Fruit fly (Drosophila melanogaster) whole organism, larva: ENCODE results near the gene CG5535.
"Not testable (repeated sequence)": the region's sequence is repeated elsewhere in the genome, so short reads cannot be mapped to it uniquely, and the experiment has no call there.

Experiments
- noc ChIP-seq: fragments of 200-800 bp; sonication (Bioruptor generic); optimal IDR thresholded peaks from 3 replicates; lab custom pipeline; 2019; ENCODE audit warnings: missing biosample characterization, mild to moderate bottlenecking, missing genetic modification characterization, moderate library complexity

CG5535 gene

DNA sequence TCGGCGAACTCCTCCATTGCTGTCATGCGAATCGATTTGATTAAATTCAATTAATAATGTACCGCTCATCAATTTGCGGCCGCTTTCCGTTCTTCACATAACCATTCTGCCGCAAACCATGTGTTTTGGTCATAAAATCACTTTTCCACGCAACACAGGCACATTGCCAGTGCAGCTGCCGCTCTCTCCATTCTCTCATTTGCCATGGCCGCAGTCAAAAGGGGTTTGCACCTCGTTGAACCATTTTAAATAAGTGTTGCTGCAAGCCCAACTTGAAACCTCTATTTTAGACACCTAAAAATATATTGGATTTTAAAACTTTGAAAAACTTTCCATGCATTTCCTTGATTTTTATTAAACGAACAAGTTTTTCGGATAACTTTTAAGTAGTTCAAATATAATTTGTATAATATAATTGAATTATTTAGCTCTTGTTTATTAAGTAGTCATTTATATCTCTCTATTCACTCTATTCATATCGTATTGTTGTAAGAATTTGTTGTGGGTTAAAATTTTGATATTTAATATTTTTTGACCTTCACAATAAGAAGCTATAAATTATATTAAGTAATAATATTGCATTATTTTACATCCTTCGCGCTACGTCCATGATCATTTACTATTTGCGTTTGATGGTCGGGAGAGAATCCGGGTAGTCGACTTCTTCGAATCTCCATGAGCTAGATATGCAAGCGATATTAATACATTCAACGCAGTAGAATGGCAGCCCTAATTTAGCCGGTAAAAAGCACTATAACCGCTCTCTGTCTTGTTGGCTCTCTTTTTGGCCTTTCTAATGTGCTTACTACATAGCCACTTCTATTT, at the start of gene CG5535:
CG5535 (minus strand) TSS at position 140 of the 825 bp plus-strand sequence.
- TF ChIP-seq noc (tag; lab: Kevin White, UChicago) = peak; percentile 94

DNA sequence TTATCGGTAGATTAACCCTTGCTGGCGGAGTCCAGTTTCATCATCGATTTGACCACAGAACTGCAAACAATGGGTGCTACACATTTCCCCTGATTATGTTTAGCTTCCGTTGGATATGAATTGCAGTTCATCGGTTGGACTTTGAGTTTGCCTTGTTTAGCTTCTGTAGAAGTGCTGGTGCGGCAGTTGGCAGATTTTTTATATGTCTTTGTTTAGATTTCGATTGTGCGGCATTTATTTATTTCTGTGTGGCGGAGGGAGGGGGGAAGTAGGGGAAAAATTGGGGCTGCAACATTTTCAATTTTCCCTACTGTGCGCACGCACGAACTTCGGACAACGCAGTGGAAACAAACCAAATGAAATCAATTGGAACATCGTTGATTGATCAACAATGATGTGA, 49.2 kb upstream of the CG5535 start:
- TF ChIP-seq noc (tag; lab: Kevin White, UChicago) = no peak

DNA sequence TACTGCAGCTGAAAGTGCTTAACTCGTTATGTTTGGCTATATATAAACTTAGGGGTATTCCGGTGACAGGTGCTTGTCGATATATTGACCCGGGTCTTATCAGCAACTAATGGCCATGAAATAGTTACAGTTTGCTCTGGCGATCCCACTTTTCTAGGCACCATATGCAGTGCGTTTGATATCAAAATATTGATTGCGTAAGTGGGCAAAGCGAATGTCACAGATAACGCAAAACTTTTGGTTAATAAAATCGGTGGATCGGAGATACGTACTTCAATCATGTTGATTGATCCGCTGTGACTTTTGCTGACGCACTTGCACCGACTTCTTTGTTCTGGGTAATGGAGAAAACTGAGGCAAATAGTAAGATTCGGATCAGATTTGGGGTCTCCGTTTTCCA, 48.0 kb upstream of the CG5535 start:
- no peak for TF ChIP-seq noc (tag; lab: Kevin White, UChicago)

DNA sequence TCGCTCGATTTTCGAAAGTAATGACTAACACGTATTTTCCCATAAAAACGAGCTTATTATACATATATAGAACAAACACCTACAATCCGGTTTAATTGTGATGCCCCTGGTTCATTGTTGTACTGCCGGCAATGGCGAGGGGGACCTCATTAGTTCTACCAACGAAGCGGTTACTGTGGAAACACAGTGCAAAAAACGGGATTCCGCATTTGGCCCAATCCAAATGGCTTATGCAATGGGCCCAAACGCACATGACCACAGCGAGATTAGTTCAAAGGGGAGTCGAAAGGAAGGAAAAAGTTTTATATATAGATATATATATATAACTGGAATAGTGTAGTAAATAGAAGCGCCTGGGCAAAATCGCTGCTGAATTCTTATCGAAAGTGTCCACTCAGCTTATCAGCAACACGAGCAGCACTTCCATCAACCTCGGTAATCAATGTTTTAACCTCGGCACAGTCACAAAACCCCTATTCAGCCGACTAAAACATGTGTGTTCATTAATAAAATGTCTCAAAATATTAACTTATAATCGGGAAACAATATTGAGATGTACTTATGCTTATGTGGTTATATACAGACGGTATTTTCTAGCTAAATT, 47.3 kb upstream of the CG5535 start:
- peak; percentile 47 for TF ChIP-seq noc (tag; lab: Kevin White, UChicago)

DNA sequence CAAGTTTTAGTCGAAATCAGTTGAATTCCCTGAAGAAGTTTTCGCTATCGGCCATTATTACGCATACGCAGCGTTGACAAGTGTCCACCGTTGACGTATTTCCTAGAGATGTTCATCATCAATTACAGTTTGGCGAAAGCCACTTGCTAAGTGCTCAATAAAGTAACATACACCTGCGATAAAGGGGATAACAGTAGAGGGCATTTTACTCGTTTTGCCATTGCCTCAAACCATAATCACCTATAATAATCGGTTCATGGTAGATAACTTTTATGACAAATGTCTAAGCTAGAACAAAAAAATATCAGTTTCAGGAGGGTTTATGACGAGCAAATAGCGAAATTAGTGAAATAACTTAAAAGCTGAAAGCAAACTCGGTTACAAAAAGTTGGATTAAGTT, 46.0 kb upstream of the CG5535 start:
- no peak for TF ChIP-seq noc (tag; lab: Kevin White, UChicago)

DNA sequence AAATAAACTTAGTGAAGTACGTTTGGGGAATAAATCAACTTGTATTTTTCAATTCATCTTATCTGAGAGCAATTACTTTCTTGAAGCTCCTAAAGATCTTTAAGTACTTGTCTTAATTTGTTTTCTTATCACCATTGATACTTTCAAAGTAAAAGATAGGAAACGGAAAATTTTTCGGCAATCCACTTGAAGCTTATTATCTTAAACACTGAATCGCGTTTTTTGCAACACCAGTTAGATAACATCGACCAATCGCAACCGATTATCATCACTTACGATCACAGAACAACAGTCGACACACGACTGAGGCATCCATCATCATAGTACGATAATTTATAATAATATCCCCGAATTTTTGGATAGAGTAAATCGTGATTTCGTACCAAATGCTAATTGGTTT, 45.6 kb upstream of the CG5535 start:
- peak; percentile 63 for TF ChIP-seq noc (tag; lab: Kevin White, UChicago)

DNA sequence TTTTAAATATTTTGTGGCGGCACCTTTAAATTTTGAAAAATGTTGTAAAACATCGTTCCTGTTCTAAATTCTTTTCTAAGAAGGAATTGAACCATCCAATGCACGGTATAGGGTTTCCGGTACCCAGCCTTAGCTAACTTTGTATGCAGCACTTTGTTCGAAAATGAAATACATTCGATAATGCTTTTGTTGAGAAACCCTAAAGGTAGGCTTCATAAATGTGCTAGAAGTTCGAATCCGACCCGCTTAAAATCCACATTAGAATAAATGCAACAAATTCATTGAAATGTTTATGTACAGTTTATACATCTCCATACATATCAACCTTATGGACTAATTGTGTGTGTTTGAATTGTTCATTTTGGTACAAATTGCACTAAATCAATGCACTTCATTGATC, 42.0 kb upstream of the CG5535 start:
- no peak for TF ChIP-seq noc (tag; lab: Kevin White, UChicago)

DNA sequence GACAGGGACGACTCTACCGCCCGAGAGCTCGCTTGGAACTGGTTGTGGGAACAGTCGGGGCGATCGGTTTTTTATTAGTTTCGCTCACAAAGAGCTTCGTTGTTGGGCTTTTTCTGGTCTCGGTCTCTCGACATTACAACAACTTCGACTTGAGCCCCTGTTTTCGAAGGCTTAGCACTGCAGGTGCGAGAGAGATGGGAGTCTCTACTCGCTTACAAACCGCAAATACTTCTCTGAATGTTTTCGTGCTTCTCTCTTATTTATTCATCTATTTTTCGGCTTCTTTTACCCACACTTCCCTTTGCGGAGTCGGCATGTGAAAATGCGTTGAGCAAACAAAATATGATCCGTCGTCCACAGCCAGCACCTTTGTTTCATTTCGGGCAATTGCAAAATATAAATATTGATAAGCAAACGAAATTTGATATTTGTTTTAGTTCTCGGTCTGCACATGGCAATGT, 39.3 kb upstream of the CG5535 start, which contains the start of gene Tsp74F:
Tsp74F (minus strand) TSS at position 48 of the 461 bp plus-strand sequence.
- no peak for TF ChIP-seq noc (tag; lab: Kevin White, UChicago)

DNA sequence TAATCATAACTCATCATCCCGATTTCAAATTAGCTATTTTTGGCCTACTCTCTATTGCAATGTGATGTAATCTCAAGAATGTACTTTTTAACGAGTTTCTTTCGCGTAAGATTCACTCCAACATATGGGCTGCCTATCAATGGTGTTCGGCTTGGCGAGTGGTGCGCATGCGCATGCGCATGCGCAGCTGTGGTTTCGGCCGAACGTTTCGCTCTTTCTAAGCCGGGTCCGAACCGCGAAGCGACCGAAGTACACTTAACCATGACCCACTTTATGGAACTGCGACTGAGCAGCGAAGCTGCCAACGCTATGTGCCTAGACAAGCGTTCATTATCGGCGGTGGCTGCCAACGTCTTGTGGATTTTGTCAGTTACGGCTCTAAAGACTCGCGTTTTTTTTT, 37.1 kb upstream of the CG5535 start:
- no peak for TF ChIP-seq noc (tag; lab: Kevin White, UChicago)

DNA sequence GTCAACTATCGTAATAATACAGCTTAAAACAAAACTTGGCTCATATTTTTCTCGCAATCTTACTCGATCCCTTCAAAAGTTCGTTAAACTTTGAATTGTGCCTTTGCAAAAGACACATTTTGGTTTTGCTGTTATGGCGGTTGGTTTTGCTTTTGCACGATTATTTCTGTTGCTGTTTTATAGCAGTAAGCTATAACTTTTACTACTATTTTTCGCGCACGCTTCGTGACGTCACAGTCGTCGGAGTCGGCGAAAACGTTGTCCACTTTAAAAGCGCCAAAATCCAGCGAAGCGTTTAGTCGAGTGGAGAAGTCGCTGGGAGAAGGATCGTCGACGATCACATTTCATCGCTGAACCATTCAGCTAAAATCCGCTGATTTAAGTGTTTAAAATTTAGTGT, 30.8 kb upstream of the CG5535 start, which contains the start of gene CG7402:
CG7402 (plus strand) TSS at position 313 of the 400 bp plus-strand sequence.
- no peak for TF ChIP-seq noc (tag; lab: Kevin White, UChicago)

DNA sequence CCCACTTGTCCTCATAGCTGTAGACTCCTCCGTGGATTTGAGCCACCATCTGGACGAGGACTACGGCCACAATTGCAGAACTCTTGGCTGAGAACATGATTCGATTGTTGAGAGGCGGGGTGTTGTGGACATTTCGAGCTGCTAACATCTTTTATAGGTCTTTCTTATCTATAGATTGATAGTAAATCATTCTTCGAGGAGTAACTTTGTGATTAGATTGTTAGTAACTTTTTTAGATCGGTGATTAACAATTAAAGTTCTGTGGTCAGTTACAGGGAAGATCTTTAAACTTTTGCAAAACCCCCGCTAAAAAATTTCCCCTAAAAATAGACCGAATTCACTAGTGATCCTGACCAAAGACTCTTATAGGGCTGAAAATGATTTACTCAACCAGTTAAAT, 30.0 kb upstream of the CG5535 start, which contains the start of gene CG16775:
CG16775 (minus strand) TSS at position 101 of the 400 bp plus-strand sequence.
- no peak for TF ChIP-seq noc (tag; lab: Kevin White, UChicago)

DNA sequence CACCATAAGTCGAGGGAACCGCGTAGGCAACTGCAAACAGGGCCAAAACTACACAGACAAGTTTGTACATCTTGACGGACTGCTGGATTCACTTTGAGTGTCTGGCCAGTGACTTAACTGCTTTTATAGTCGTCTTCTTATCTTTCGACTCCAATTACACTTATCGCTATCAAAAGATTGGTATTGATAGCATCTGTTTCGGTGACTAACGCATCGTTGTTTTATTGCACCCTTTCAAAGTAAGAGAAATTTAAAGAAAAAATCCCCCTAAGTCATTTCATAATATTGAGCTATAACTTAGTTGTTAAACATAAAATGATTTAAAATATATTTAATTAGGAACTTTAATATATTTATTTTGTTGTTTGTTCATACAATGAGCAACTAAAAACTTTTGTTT, 27.7 kb upstream of the CG5535 start, which contains the start of gene CG5506:
CG5506 (minus strand) TSS at position 101 of the 400 bp plus-strand sequence.
- no peak for TF ChIP-seq noc (tag; lab: Kevin White, UChicago)

DNA sequence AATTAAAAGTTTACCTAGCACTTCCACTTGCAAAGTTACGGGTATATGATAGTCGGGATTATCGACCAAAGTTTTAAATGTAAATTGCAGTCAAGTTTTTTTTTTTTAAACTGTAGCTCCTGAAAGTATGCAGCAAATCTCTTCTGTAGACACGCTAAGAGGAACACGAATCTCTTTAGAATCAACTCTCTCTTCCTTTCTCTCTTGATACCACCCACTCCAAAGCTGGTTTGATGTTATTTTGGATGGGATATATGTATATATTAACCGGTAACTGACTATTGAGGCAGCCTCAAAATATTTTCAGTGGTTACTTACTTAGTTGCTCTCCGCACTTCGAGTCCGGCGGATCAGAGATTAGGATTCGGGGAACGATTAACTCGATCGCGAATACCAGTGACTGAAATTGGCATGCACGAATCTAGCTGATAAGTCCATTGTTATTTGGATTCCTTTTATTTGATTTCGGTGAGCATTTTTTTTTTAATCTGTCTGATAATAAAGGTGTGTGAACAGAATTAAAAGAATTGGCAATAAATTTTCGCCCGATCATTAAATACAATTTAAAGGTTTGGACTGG, 22.3 kb upstream of the CG5535 start, which contains the start of gene CG7408:
CG7408 (plus strand) TSS at position 316 of the 580 bp plus-strand sequence.
- TF ChIP-seq noc (tag; lab: Kevin White, UChicago) = no peak

DNA sequence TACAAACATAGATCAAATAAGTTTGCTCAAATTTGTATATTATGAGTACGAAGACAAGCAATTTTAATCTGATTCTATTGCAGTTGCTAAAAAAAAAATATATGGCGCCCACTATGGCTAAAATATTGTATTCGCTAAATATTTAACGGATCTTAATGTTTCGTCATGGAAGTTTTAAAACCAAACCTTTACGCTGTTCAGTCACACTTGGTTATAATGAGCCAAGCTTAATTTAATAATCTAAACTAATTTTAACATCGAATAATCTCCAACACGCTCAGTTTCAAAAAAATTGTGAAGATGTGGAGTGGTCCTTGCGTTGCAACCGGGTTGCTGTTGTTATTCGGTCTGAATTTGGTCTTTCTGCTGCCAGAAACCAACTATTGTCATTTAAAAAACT, 1.6 kb upstream of the CG5535 start, which contains the start of gene CG34002:
CG34002 (plus strand) TSS at position 301 of the 400 bp plus-strand sequence.
- TF ChIP-seq noc (tag; lab: Kevin White, UChicago) = not testable (repeated sequence)

DNA sequence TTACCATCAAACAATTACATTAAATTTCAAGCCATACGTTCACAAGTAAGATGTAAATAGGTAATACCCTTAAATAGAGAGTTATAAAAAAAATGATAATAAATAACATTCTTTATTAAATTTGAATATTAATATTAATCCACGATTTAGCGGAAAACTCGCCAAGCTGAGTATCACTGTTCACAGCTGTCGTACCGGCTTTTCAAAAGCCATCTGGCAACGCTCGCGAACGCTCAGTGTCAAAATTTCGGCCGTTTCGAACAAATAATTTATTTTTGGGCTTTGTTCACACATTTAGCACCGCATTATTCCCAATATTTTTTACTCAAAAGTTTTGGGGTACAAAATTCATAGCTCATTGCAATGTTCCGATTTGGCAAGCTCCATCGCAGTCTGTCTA, 7.1 kb downstream of the CG5535 start, which contains the start of gene TrpRS-m:
TrpRS-m (plus strand) TSS at position 211 of the 400 bp plus-strand sequence.
- no peak for TF ChIP-seq noc (tag; lab: Kevin White, UChicago)

DNA sequence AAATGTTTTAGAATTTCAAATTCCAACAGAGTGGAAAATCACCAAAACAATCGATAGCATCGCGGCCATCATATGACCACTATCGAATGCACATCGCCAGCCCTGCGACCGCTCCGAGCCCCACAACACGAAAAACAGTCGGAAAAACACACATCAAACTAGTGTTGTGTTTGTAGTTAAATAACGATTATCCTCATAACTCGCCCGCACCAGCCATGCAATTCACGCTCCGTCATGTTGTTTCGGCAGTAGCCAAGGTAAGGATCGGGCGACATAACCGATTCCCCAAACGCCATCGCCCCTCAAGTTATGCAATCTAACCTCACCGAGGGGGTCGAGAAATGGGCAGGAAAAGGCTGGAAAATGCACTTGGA, 9.6 kb downstream of the CG5535 start:
- TF ChIP-seq noc (tag; lab: Kevin White, UChicago) = no peak
